Worm (Caenorhabditis elegans) whole organism, L4 larva: ENCODE data around the gene thoc-5.
A peak's percentile ranks its signal among the peaks of the same experiment; 100 is the strongest.

ENCODE experiments used
- R02D3.7 ChIP-seq: fragments of 150-350 bp; sonication (generic microtip); optimal IDR thresholded peaks from 3 replicates; lab custom pipeline; 2014; ENCODE audit warnings: missing biosample characterization, missing genetic modification characterization
- Y75B8A.6 ChIP-seq: fragments of 200-800 bp; sonication (Bioruptor generic); IDR thresholded peaks from 2 replicates; pipeline ENCODE4 v1.3.6; 2022; ENCODE audit warnings: missing genetic modification reagents, missing genetic modification characterization, missing compliant biosample characterization
- ZK337.2 ChIP-seq: fragments of 200-800 bp; sonication (Bioruptor generic); IDR thresholded peaks from 2 replicates; pipeline ENCODE4 v1.3.6; 2022; ENCODE audit warnings: missing genetic modification reagents, missing genetic modification characterization, missing compliant biosample characterization
- ZK546.5 ChIP-seq, 2 experiments: sonication (generic microtip); optimal IDR thresholded peaks; 2 replicates each; lab custom pipeline; 2017; ENCODE audit warnings: missing biosample characterization in 2 of 2, missing genetic modification characterization in 2 of 2
- aha-1 ChIP-seq: fragments of 150-350 bp; peaks from one replicate; lab custom pipeline; 2014; ENCODE audit warnings: missing biosample characterization, missing genetic modification characterization
- aly-2 ChIP-seq: sonication (generic microtip); optimal IDR thresholded peaks from 2 replicates; lab custom pipeline; 2018; ENCODE audit warnings: missing biosample characterization, missing genetic modification characterization
- ama-1 ChIP-seq: fragments of 150-350 bp; optimal IDR thresholded peaks from 2 replicates; lab custom pipeline; 2014; ENCODE audit warnings: inconsistent platforms, mixed read lengths
- ceh-62 ChIP-seq: sonication (generic microtip); optimal IDR thresholded peaks from 2 replicates; lab custom pipeline; 2017; ENCODE audit warnings: missing biosample characterization, missing genetic modification characterization
- ces-1 ChIP-seq: fragments of 150-350 bp; sonication (generic microtip); optimal IDR thresholded peaks from 4 replicates; lab custom pipeline; 2014; ENCODE audit warnings: missing biosample characterization, missing genetic modification reagents, missing genetic modification characterization
- cey-2 ChIP-seq: sonication (generic microtip); optimal IDR thresholded peaks from 3 replicates; lab custom pipeline; 2017; ENCODE audit warnings: missing genetic modification characterization, mild to moderate bottlenecking, missing compliant biosample characterization, antibody characterized with exemption, borderline replicate concordance; ENCODE audit not compliant: insufficient read depth
- daf-16 ChIP-seq, 3 experiments: sonication (generic microtip); optimal IDR thresholded peaks; 2 replicates each; lab custom pipeline; 2016 to 2017; ENCODE audit warnings: missing genetic modification characterization in 3 of 3, missing genetic modification reagents in 3 of 3, mild to moderate bottlenecking in 2 of 3, missing compliant biosample characterization in 2 of 3, missing biosample characterization in 1 of 3, moderate library complexity in 1 of 3
- duxl-1 ChIP-seq: sonication (generic microtip); optimal IDR thresholded peaks from 2 replicates; lab custom pipeline; 2016; ENCODE audit warnings: mild to moderate bottlenecking, missing genetic modification characterization, moderate library complexity, missing compliant biosample characterization; ENCODE audit not compliant: poor library complexity
- dve-1 ChIP-seq: sonication (generic microtip); optimal IDR thresholded peaks from 2 replicates; lab custom pipeline; 2017; ENCODE audit warnings: antibody characterized with exemption, mild to moderate bottlenecking, missing genetic modification characterization, missing compliant biosample characterization; ENCODE audit not compliant: insufficient read depth
- egl-27 ChIP-seq: sonication (generic microtip); optimal IDR thresholded peaks from 3 replicates; lab custom pipeline; 2017; ENCODE audit warnings: missing biosample characterization, missing genetic modification reagents, missing genetic modification characterization
- egl-43 ChIP-seq: fragments of 200-800 bp; sonication (Bioruptor generic); IDR thresholded peaks from 2 replicates; pipeline ENCODE4 v1.3.6; 2022; ENCODE audit warnings: missing genetic modification reagents, missing genetic modification characterization, missing compliant biosample characterization
- fkh-10 ChIP-seq: fragments of 150-350 bp; optimal IDR thresholded peaks from 2 replicates; lab custom pipeline; 2014; ENCODE audit warnings: missing biosample characterization, missing genetic modification reagents, missing genetic modification characterization
- hif-1 ChIP-seq, 2 experiments: sonication (generic microtip); optimal IDR thresholded peaks; 2 replicates each; lab custom pipeline; 2016 to 2017; ENCODE audit warnings: missing compliant biosample characterization in 2 of 2, missing genetic modification characterization in 2 of 2, missing genetic modification reagents in 2 of 2, missing genotype in 2 of 2, mild to moderate bottlenecking in 1 of 2
- hlh-11 ChIP-seq: fragments of 200-800 bp; sonication (Bioruptor generic); optimal IDR thresholded peaks from 2 replicates; lab custom pipeline; 2018; ENCODE audit warnings: mild to moderate bottlenecking, missing genetic modification characterization, missing compliant biosample characterization
- lim-7 ChIP-seq: fragments of 200-800 bp; sonication (Bioruptor generic); IDR thresholded peaks from 2 replicates; pipeline ENCODE4 v1.3.6; 2022; ENCODE audit warnings: missing genetic modification characterization, missing compliant biosample characterization
- lin-38 ChIP-seq: fragments of 200-800 bp; sonication (Bioruptor generic); IDR thresholded peaks from 2 replicates; pipeline ENCODE4 v1.3.6; 2022; ENCODE audit warnings: missing genetic modification reagents, missing genetic modification characterization, missing compliant biosample characterization
- lin-39 ChIP-seq: fragments of 150-350 bp; optimal IDR thresholded peaks from 2 replicates; lab custom pipeline; 2014; ENCODE audit warnings: missing biosample characterization, missing genetic modification reagents, missing genetic modification characterization
- lir-3 ChIP-seq: sonication (generic microtip); optimal IDR thresholded peaks from 2 replicates; lab custom pipeline; 2016; ENCODE audit warnings: mild to moderate bottlenecking, missing genetic modification characterization, missing compliant biosample characterization
- lsy-2 ChIP-seq, 2 experiments: fragments of 150-350 bp in 1 of 2; sonication (generic microtip) in 1 of 2; optimal IDR thresholded peaks; 2 replicates each; lab custom pipeline; 2014 to 2017; ENCODE audit warnings: missing biosample characterization in 2 of 2, missing genetic modification characterization in 2 of 2
- madf-9 ChIP-seq: fragments of 200-800 bp; sonication (Bioruptor generic); conservative IDR thresholded peaks from 2 replicates; pipeline ENCODE4 v1.3.6; 2022; ENCODE audit warnings: missing genetic modification reagents, missing genetic modification characterization, missing compliant biosample characterization
- mdl-1 ChIP-seq, 2 experiments: fragments of 150-350 bp in 1 of 2; sonication (generic microtip) in 1 of 2; optimal IDR thresholded peaks; 2 replicates each; lab custom pipeline; 2014 to 2017; ENCODE audit warnings: missing biosample characterization in 2 of 2, missing genetic modification characterization in 2 of 2
- mdt-29 ChIP-seq: fragments of 200-800 bp; sonication (Bioruptor generic); IDR thresholded peaks from 2 replicates; pipeline ENCODE4 v1.3.6; 2022; ENCODE audit warnings: missing genetic modification reagents, missing genetic modification characterization, missing compliant biosample characterization
- mep-1 ChIP-seq: fragments of 150-350 bp; sonication (generic microtip); optimal IDR thresholded peaks from 3 replicates; lab custom pipeline; 2014; ENCODE audit warnings: missing biosample characterization, missing genetic modification characterization
- nhr-28 ChIP-seq: fragments of 150-350 bp; optimal IDR thresholded peaks from 2 replicates; lab custom pipeline; 2014; ENCODE audit warnings: missing biosample characterization, missing genetic modification characterization
- nhr-48 ChIP-seq: sonication (generic microtip); optimal IDR thresholded peaks from 2 replicates; lab custom pipeline; 2016; ENCODE audit warnings: mild to moderate bottlenecking, missing genetic modification characterization, missing compliant biosample characterization
- nhr-6 ChIP-seq: fragments of 150-350 bp; optimal IDR thresholded peaks from 2 replicates; lab custom pipeline; 2014; ENCODE audit warnings: missing biosample characterization, missing genetic modification characterization
- nhr-76 ChIP-seq: fragments of 150-350 bp; optimal IDR thresholded peaks from 2 replicates; lab custom pipeline; 2014; ENCODE audit warnings: missing biosample characterization, missing genetic modification characterization
- pha-4 ChIP-seq, 2 experiments: fragments of 150-350 bp in 1 of 2; fragments of 200-800 bp in 1 of 2; sonication (Bioruptor generic) in 1 of 2; IDR thresholded peaks in 1 of 2; optimal IDR thresholded peaks in 1 of 2; 2 replicates each; pipeline versions ENCODE4 v1.3.6 to Lab custom; 2014 to 2022; ENCODE audit warnings: missing genetic modification characterization in 2 of 2, missing genetic modification reagents in 2 of 2, missing biosample characterization in 1 of 2, missing compliant biosample characterization in 1 of 2
- sdz-12 ChIP-seq: fragments of 200-800 bp; sonication (Bioruptor generic); optimal IDR thresholded peaks from 2 replicates; lab custom pipeline; 2018; ENCODE audit warnings: mild to moderate bottlenecking, missing genetic modification characterization, missing compliant biosample characterization
- skn-1 ChIP-seq: fragments of 150-350 bp; optimal IDR thresholded peaks from 2 replicates; lab custom pipeline; 2014; ENCODE audit warnings: missing biosample characterization, missing genetic modification characterization
- spr-1 ChIP-seq: sonication (generic microtip); optimal IDR thresholded peaks from 2 replicates; lab custom pipeline; 2016; ENCODE audit warnings: mild to moderate bottlenecking, missing genetic modification characterization, missing compliant biosample characterization
- unc-39 ChIP-seq: sonication (generic microtip); optimal IDR thresholded peaks from 2 replicates; lab custom pipeline; 2017; ENCODE audit warnings: missing biosample characterization, missing genetic modification characterization
- unc-62 ChIP-seq, 3 experiments: fragments of 150-350 bp in 1 of 3; sonication (generic microtip); optimal IDR thresholded peaks in 2 of 3; peaks in 1 of 3; 1 replicate in 1 of 3; 2 replicates in 2 of 3; lab custom pipeline; 2014 to 2017; ENCODE audit warnings: missing biosample characterization in 3 of 3, missing genetic modification characterization in 3 of 3, missing genetic modification reagents in 3 of 3, missing genotype in 1 of 3
- zfp-3 ChIP-seq: fragments of 200-800 bp; sonication (Bioruptor generic); conservative IDR thresholded peaks from 2 replicates; pipeline ENCODE4 v1.3.6; 2022; ENCODE audit warnings: missing genetic modification reagents, missing genetic modification characterization, missing compliant biosample characterization
- zip-11 ChIP-seq: fragments of 200-800 bp; sonication (Bioruptor generic); IDR thresholded peaks from 2 replicates; pipeline ENCODE4 v1.3.6; 2022; ENCODE audit warnings: missing genetic modification characterization, missing compliant biosample characterization
- zip-2 ChIP-seq: fragments of 150-350 bp; optimal IDR thresholded peaks from 2 replicates; lab custom pipeline; 2014; ENCODE audit warnings: missing biosample characterization, missing genetic modification characterization
- ztf-11 ChIP-seq: fragments of 150-350 bp; optimal IDR thresholded peaks from 2 replicates; lab custom pipeline; 2014; ENCODE audit warnings: missing biosample characterization, missing genetic modification characterization
- ztf-7 ChIP-seq: fragments of 150-350 bp; optimal IDR thresholded peaks from 2 replicates; lab custom pipeline; 2014; ENCODE audit warnings: missing biosample characterization, missing genetic modification characterization

thoc-5 gene

DNA sequence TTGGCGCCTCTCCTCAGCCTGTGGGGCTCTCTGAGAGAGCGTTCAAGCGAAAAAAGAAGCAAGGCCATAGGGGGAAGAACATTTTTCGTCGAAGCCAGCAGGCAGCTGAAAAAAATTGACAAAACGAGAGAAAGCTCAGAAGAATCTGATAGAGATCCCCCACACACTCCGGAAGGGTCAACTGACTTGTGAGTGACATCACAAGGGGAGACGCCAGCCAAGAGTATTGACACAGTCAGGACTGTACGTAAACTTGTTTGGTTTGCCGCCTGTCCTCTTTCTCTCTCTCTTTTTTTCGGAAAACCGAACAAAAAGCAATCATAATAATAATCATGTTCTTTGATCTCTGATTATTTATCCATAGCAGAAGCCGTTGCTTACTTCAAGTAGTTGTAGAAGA is 23.7 kb upstream of the thoc-5 start (continued):
- TF ChIP-seq madf-9 = no peak
- no peak for TF ChIP-seq egl-43 (GFP tag; lab: Robert Waterston, UW)
- peak in 1 of 2 experiments; percentile 52 for TF ChIP-seq unc-62 (GFP tag; optimal IDR thresholded peaks at IDR 0.05 in 1 of 2; lab: Kevin White, UChicago)
- TF ChIP-seq unc-62 (tag; optimal IDR thresholded peaks at IDR 0.05; lab: Kevin White, UChicago) = no peak
- TF ChIP-seq nhr-48 (tag; lab: Kevin White, UChicago) = no peak
- no peak for TF ChIP-seq ztf-7 (tag; lab: Kevin White, UChicago)
- peak; percentile 58 for TF ChIP-seq aha-1
- peak; percentile 37 for TF ChIP-seq fkh-10
- TF ChIP-seq mdl-1 (tag; optimal IDR thresholded peaks at IDR 0.05; lab: Kevin White, UChicago) = peak in 1 of 2 experiments; percentile 16
- no peak for TF ChIP-seq duxl-1 (tag; lab: Kevin White, UChicago)
- no peak for TF ChIP-seq sdz-12 (GFP tag; lab: Kevin White, UChicago)
- TF ChIP-seq aly-2 (tag; lab: Kevin White, UChicago) = no peak

DNA sequence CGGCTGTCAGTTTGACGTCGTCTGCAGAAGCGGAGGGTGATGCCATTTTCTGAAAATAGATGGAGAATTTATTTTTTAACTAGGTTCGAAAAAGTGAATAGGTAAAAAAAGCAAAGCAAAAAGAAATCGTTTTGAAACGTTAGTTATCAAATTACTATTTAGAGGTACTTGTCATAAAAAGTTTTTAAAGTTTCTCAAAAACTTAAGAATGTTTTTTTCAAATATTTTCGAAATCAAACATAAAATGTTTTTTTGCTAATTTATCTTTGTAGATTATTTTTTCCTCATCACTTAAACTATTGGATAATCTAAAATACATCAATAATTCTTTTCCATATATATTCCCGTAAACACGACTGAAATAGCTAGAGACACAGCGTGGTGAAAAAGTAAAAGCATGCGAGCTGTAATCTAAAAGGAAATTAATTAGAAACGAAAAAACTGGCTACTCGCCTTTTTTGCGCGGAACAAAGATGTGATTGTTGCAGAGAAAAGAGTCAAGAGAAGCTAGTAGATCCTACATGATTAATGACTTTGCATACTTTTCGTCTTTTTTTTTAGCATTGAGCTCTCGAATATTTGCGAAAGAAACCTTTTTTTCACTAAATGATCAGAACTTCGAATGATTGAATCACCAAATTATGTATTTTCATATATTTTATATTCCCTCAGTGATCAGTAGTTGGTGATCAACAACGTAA is 22.2 kb upstream of the thoc-5 start, which contains the start of gene szy-2:
TSS of gene szy-2 (minus strand) at position 51 of the 701 bp plus-strand sequence.
- TF ChIP-seq lim-7 (GFP tag; lab: Robert Waterston, UW) = no peak
- TF ChIP-seq unc-62 (GFP tag; optimal IDR thresholded peaks at IDR 0.05 in 1 of 2; lab: Kevin White, UChicago) = peak in 1 of 2 experiments; percentile 45
- no peak for TF ChIP-seq unc-62 (tag; optimal IDR thresholded peaks at IDR 0.05; lab: Kevin White, UChicago)

DNA sequence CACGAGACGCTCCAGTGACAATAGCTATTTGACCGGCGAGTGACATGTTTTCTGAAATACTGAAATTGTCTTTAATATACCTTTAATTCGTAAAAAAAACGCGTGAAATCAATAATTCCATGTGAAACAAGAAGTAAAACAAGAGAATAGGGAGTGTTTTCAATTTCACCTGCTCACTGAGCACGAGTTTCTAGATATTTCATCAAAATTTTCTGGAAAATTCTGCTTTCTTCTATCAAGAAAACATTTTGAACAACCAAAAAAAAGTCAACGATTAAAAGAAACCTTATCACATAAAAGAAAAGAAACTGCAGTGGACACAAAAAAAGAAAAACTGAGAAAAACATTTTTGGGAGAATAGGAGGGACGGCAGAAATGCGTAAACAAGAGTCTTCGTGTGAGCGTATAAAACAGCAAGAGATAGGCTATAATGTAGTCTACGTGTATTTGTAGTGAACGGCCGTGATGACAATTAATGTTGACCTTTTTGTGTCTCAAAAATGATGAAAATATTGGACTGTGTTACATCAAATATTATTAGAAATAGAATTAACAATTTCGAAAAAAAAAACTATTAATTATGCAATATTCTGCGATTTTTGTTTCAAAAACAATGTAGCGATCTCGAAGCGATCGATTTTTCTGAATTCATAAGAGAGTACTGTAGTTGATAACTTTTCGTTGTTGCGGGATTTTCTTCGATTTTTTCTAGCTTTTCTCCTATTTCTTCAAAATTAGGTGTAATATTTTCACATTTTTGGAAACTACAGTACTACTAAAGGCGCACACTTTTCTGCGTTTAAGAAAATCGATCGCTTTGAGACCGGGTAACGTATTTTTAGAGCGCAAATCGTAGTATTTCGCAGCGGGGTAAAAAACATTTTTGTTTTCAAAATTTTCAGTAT is 19.0 kb upstream of the thoc-5 start, which contains the start of gene dhs-9:
TSS of gene dhs-9 (minus strand) at position 51 of the 905 bp plus-strand sequence.
- TF ChIP-seq skn-1 (tag; lab: Kevin White, UChicago) = no peak
- TF ChIP-seq dve-1 (tag; lab: Kevin White, UChicago) = peak; percentile 50
- no peak for TF ChIP-seq Y75B8A.6 (GFP tag; lab: Robert Waterston, UW)
- no peak for TF ChIP-seq ZK337.2 (GFP tag; lab: Robert Waterston, UW)
- TF ChIP-seq unc-39 (tag; lab: Kevin White, UChicago) = no peak
- TF ChIP-seq ceh-62 (tag; lab: Kevin White, UChicago) = no peak
- peak; percentile 39 for TF ChIP-seq mep-1
- TF ChIP-seq R02D3.7 (tag; lab: Kevin White, UChicago) = no peak
- TF ChIP-seq zip-11 = no peak
- TF ChIP-seq ces-1 (GFP tag; lab: Kevin White, UChicago) = no peak
- TF ChIP-seq cey-2 = no peak
- peak; percentile 39 for TF ChIP-seq ama-1
- no peak for TF ChIP-seq nhr-76 (tag; lab: Kevin White, UChicago)
- no peak for TF ChIP-seq egl-27
- peak in 1 of 2 experiments; percentile 45 for TF ChIP-seq lsy-2 (tag; optimal IDR thresholded peaks at IDR 0.05; lab: Kevin White, UChicago)
- peak; percentile 59 for TF ChIP-seq hlh-11 (tag; lab: Kevin White, UChicago)
- peak; percentile 51 for TF ChIP-seq nhr-6 (tag; lab: Kevin White, UChicago)
- TF ChIP-seq mdt-29 = no peak
- no peak for TF ChIP-seq nhr-48 (tag; lab: Kevin White, UChicago)
- TF ChIP-seq zip-2 = no peak
- no peak for TF ChIP-seq pha-4 (GFP tag; IDR thresholded peaks at IDR 0.05; lab: Robert Waterston, UW)
- no peak for TF ChIP-seq pha-4 (tag; optimal IDR thresholded peaks at IDR 0.05; lab: Kevin White, UChicago)
- no peak for TF ChIP-seq lir-3 (tag; lab: Kevin White, UChicago)
- TF ChIP-seq ztf-11 = no peak
- TF ChIP-seq daf-16 (GFP tag; optimal IDR thresholded peaks at IDR 0.05; lab: Kevin White, UChicago) = peak in 1 of 2 experiments; percentile 84
- peak; percentile 99 for TF ChIP-seq daf-16 (tag; optimal IDR thresholded peaks at IDR 0.05; lab: Kevin White, UChicago)
- no peak for TF ChIP-seq lim-7 (GFP tag; lab: Robert Waterston, UW)
- no peak for TF ChIP-seq lin-38 (GFP tag; lab: Robert Waterston, UW)
- no peak for TF ChIP-seq lin-39 (tag; lab: Kevin White, UChicago)
- TF ChIP-seq unc-62 (GFP tag; optimal IDR thresholded peaks at IDR 0.05 in 1 of 2; lab: Kevin White, UChicago) = no peak
- no peak for TF ChIP-seq unc-62 (tag; optimal IDR thresholded peaks at IDR 0.05; lab: Kevin White, UChicago)
- no peak for TF ChIP-seq ZK546.5 (tag; optimal IDR thresholded peaks at IDR 0.05; lab: Kevin White, UChicago)
- no peak for TF ChIP-seq spr-1 (tag; lab: Kevin White, UChicago)
- no peak for TF ChIP-seq zfp-3
- peak in 1 of 2 experiments; percentile 20 for TF ChIP-seq hif-1 (tag; optimal IDR thresholded peaks at IDR 0.05; lab: Kevin White, UChicago)
- peak; percentile 99 for TF ChIP-seq nhr-28 (tag; lab: Kevin White, UChicago)
